Fruit fly (Drosophila melanogaster): ENCODE measurements around the gene PGRP-LC.

The PGRP-LC gene

dm6 chr3L:9373374-9374004, 34.9 kb downstream of the PGRP-LC start (continued):
- peak; percentile 6 for TF ChIP-seq chn (GFP tag; optimal IDR thresholded peaks at IDR 0.05)
- peak; percentile 79 for TF ChIP-seq stc (GFP tag; IDR thresholded peaks at IDR 0.05)
- TF ChIP-seq CG34422 (GFP tag; IDR thresholded peaks at IDR 0.05), result peak; percentile 67; the same call in 1 of the 3 replicates
- peak; percentile 70 for TF ChIP-seq Fer3 (tag; optimal IDR thresholded peaks at IDR 0.05)
- TF ChIP-seq ATbp (GFP tag; optimal IDR thresholded peaks at IDR 0.05), result peak; percentile 62
- no peak for TF ChIP-seq tio (GFP tag; optimal IDR thresholded peaks at IDR 0.05)
- TF ChIP-seq ash1 (GFP tag; optimal IDR thresholded peaks at IDR 0.05), result no peak
- no peak for TF ChIP-seq btn (GFP tag; optimal IDR thresholded peaks at IDR 0.05)
- TF ChIP-seq slp2 (GFP tag; optimal IDR thresholded peaks at IDR 0.05), result no peak
- TF ChIP-seq Hey (tag; optimal IDR thresholded peaks at IDR 0.05), result no peak
- peak; percentile 80 for TF ChIP-seq so (GFP tag; IDR thresholded peaks at IDR 0.05)
- TF ChIP-seq prd (optimal IDR thresholded peaks at IDR 0.05), result no peak
- TF ChIP-seq prd (GFP tag; IDR thresholded peaks at IDR 0.05), result peak; percentile 60
- peak; percentile 81 for TF ChIP-seq Fer1 (GFP tag; optimal IDR thresholded peaks at IDR 0.05)
- no peak for TF ChIP-seq CG10274 (GFP tag; optimal IDR thresholded peaks at IDR 0.05)
- peak; percentile 67; the same call in 1 of the 2 replicates for TF ChIP-seq ro (GFP tag; IDR thresholded peaks at IDR 0.05)
- TF ChIP-seq Sox100B (GFP tag; optimal IDR thresholded peaks at IDR 0.05), result peak; percentile 72
- peak; percentile 75 for TF ChIP-seq CG31441 (GFP tag; IDR thresholded peaks at IDR 0.05)
- peak; percentile 4 for TF ChIP-seq fd3F (GFP tag; optimal IDR thresholded peaks at IDR 0.05)
- TF ChIP-seq Med (GFP tag), result peak; percentile 78
- TF ChIP-seq ci (GFP tag; IDR thresholded peaks at IDR 0.05), result peak; percentile 91
- TF ChIP-seq shn (GFP tag; optimal IDR thresholded peaks at IDR 0.05), result no peak
- TF ChIP-seq CG3281 (GFP tag; optimal IDR thresholded peaks at IDR 0.05), result peak; percentile 77
- peak; percentile 48 for TF ChIP-seq CG18619 (GFP tag; optimal IDR thresholded peaks at IDR 0.05)
- peak; percentile 76 for TF ChIP-seq Sox102F (GFP tag; optimal IDR thresholded peaks at IDR 0.05)
- no peak for TF ChIP-seq CG4617 (GFP tag; optimal IDR thresholded peaks at IDR 0.05; ENCODE audit: borderline replicate concordance)
- TF ChIP-seq az2 (GFP tag; optimal IDR thresholded peaks at IDR 0.05), result peak; percentile 66
- TF ChIP-seq al (GFP tag; IDR thresholded peaks at IDR 0.05), result no peak
- peak; percentile 73 for TF ChIP-seq E2f1 (GFP tag; IDR thresholded peaks at IDR 0.05)
- TF ChIP-seq maf-S (GFP tag; optimal IDR thresholded peaks at IDR 0.05), result no peak
- TF ChIP-seq CG3407 (GFP tag; optimal IDR thresholded peaks at IDR 0.05), result peak; percentile 54
- peak; percentile 71 for TF ChIP-seq Meics (GFP tag; optimal IDR thresholded peaks at IDR 0.05)
- peak; percentile 45 for TF ChIP-seq Aef1 (GFP tag; IDR thresholded peaks at IDR 0.05)
- TF ChIP-seq nmo (GFP tag; optimal IDR thresholded peaks at IDR 0.05), result peak; percentile 54
- TF ChIP-seq chm (GFP tag; IDR thresholded peaks at IDR 0.05), result peak; percentile 57; the same call in 1 of the 2 replicates
- peak; percentile 49 for TF ChIP-seq CG12155 (GFP tag; optimal IDR thresholded peaks at IDR 0.05)
- peak; percentile 77 for TF ChIP-seq zfh1 (GFP tag; IDR thresholded peaks at IDR 0.05)
- peak; percentile 40; the same call in 1 of the 2 replicates for TF ChIP-seq CG31224 (GFP tag; IDR thresholded peaks at IDR 0.05)
- peak; percentile 60 for TF ChIP-seq CG18476 (GFP tag; optimal IDR thresholded peaks at IDR 0.05)
- TF ChIP-seq CG2202 (tag; optimal IDR thresholded peaks at IDR 0.05), result peak; percentile 1
- no peak for TF ChIP-seq HLH4C (GFP tag; IDR thresholded peaks at IDR 0.05; ENCODE audit: partially characterized antibody)
- TF ChIP-seq sd (tag; optimal IDR thresholded peaks at IDR 0.05), result peak; percentile 66
- TF ChIP-seq CG10654 (GFP tag; optimal IDR thresholded peaks at IDR 0.05), result peak; percentile 28
- peak; percentile 79 for TF ChIP-seq CG13296 (GFP tag; optimal IDR thresholded peaks at IDR 0.05)
- 0 out of 2 replicates have a peak, but pooled peaks have one; percentile 32 for TF ChIP-seq CG1024 (GFP tag; IDR thresholded peaks at IDR 0.05)
- peak; percentile 40 for TF ChIP-seq onecut (GFP tag; IDR thresholded peaks at IDR 0.05)
- peak; percentile 94 for TF ChIP-seq vvl (GFP tag; IDR thresholded peaks at IDR 0.05)
- peak; percentile 6 for TF ChIP-seq D19A (tag; optimal IDR thresholded peaks at IDR 0.05)
- TF ChIP-seq ind (GFP tag; optimal IDR thresholded peaks at IDR 0.05), result peak; percentile 71
- no peak for TF ChIP-seq CG31365 (tag; optimal IDR thresholded peaks at IDR 0.05)
- peak; percentile 71 for TF ChIP-seq CG2120 (GFP tag; optimal IDR thresholded peaks at IDR 0.05)
